Fruit fly (Drosophila melanogaster) whole organism, embryonic: ENCODE results near the gene CG17803.

ENCODE experiments used
- Atf-2 ChIP-seq: fragments of 200-800 bp; sonication (Bioruptor generic); optimal IDR thresholded peaks from 2 replicates; lab custom pipeline; 2016; ENCODE audit warnings: missing biosample characterization, missing genetic modification characterization
- Awh ChIP-seq: fragments of 200-800 bp; sonication (Bioruptor generic); IDR thresholded peaks from 2 replicates; pipeline ENCODE4, ENCODE4 v1.3.6; 2022; ENCODE audit warnings: missing biosample characterization, missing genetic modification characterization
- CG10321 ChIP-seq: fragments of 200-800 bp; sonication (Bioruptor generic); IDR thresholded peaks from 2 replicates; pipeline ENCODE4 v1.3.6; 2022; ENCODE audit warnings: missing biosample characterization, missing genetic modification characterization
- CG10462 ChIP-seq: fragments of 200-800 bp; sonication (Bioruptor generic); optimal IDR thresholded peaks from 2 replicates; lab custom pipeline; 2016; ENCODE audit warnings: missing biosample characterization, missing genetic modification characterization
- CG12071 ChIP-seq: fragments of 200-800 bp; sonication (Bioruptor generic); optimal IDR thresholded peaks from 3 replicates; lab custom pipeline; 2018; ENCODE audit warnings: missing biosample characterization, mild to moderate bottlenecking, missing genetic modification characterization
- CG12219 ChIP-seq: fragments of 200-800 bp; sonication (Bioruptor generic); optimal IDR thresholded peaks from 3 replicates; lab custom pipeline; 2018; ENCODE audit warnings: missing biosample characterization, mild to moderate bottlenecking, missing genetic modification characterization
- CG12659 ChIP-seq: fragments of 200-800 bp; sonication (Bioruptor generic); optimal IDR thresholded peaks from 3 replicates; lab custom pipeline; 2017; ENCODE audit warnings: mild to moderate bottlenecking, missing biosample characterization, missing genetic modification reagents, missing genetic modification characterization
- CG13775 ChIP-seq: fragments of 200-800 bp; sonication (Bioruptor generic); optimal IDR thresholded peaks from 3 replicates; lab custom pipeline; 2017; ENCODE audit warnings: missing biosample characterization, mild to moderate bottlenecking, missing genetic modification characterization
- CG16815 ChIP-seq: fragments of 200-800 bp; sonication (Bioruptor generic); optimal IDR thresholded peaks from 3 replicates; lab custom pipeline; 2017; ENCODE audit warnings: missing biosample characterization, mild to moderate bottlenecking, missing genetic modification characterization
- CG18476 ChIP-seq: fragments of 200-800 bp; sonication (Bioruptor generic); optimal IDR thresholded peaks from 2 replicates; lab custom pipeline; 2016; ENCODE audit warnings: missing biosample characterization, mild to moderate bottlenecking, missing genetic modification characterization
- CG3163 ChIP-seq: fragments of 200-800 bp; sonication (Bioruptor generic); optimal IDR thresholded peaks from 3 replicates; lab custom pipeline; 2016; ENCODE audit warnings: missing biosample characterization, missing genetic modification characterization
- CG34224 ChIP-seq: fragments of 200-800 bp; sonication (Bioruptor generic); IDR thresholded peaks from 3 replicates; pipeline ENCODE4 v1.3.6; 2022; ENCODE audit warnings: missing biosample characterization, missing genetic modification characterization; ENCODE audit not compliant: partially characterized antibody
- CG34376 ChIP-seq: fragments of 200-800 bp; sonication (Bioruptor generic); optimal IDR thresholded peaks from 2 replicates; lab custom pipeline; 2018; ENCODE audit warnings: missing biosample characterization, mild to moderate bottlenecking, missing genetic modification characterization
- CG34422 ChIP-seq: fragments of 200-800 bp; sonication (Bioruptor generic); IDR thresholded peaks from 3 replicates; pipeline ENCODE4 v1.3.6; 2022; ENCODE audit warnings: missing biosample characterization, missing genetic modification characterization
- CG4404 ChIP-seq: fragments of 200-800 bp; sonication (Bioruptor generic); IDR thresholded peaks from 2 replicates; pipeline ENCODE4 v1.3.6; 2022; ENCODE audit warnings: missing biosample characterization, missing genetic modification characterization
- CG6175 ChIP-seq: fragments of 200-800 bp; sonication (Bioruptor generic); IDR thresholded peaks from 3 replicates; pipeline ENCODE4 v1.3.6; 2022; ENCODE audit warnings: missing biosample characterization, missing genetic modification characterization
- CG9727 ChIP-seq: fragments of 200-800 bp; sonication (Bioruptor generic); optimal IDR thresholded peaks from 3 replicates; lab custom pipeline; 2017; ENCODE audit warnings: missing biosample characterization, mild to moderate bottlenecking, missing genetic modification characterization
- CG9932 ChIP-seq: fragments of 200-800 bp; sonication (Bioruptor generic); IDR thresholded peaks from 2 replicates; pipeline ENCODE4 v1.3.6; 2022; ENCODE audit warnings: missing biosample characterization, missing genetic modification characterization
- Drgx ChIP-seq: fragments of 200-800 bp; sonication (Bioruptor generic); IDR thresholded peaks from 2 replicates; pipeline ENCODE4 v1.3.6; 2022; ENCODE audit warnings: missing biosample characterization, missing genetic modification characterization
- Elba2 ChIP-seq: fragments of 200-800 bp; sonication (Bioruptor generic); optimal IDR thresholded peaks from 3 replicates; lab custom pipeline; 2016; ENCODE audit warnings: missing biosample characterization, missing genetic modification characterization
- Ets97D ChIP-seq: fragments of 200-800 bp; sonication (Bioruptor generic); optimal IDR thresholded peaks from 3 replicates; lab custom pipeline; 2016; ENCODE audit warnings: missing biosample characterization, missing genetic modification characterization
- MTF-1 ChIP-seq: fragments of 200-800 bp; sonication (Bioruptor generic); optimal IDR thresholded peaks from 2 replicates; lab custom pipeline; 2018; ENCODE audit warnings: missing biosample characterization, mild to moderate bottlenecking, missing genetic modification characterization, borderline replicate concordance
- NK7.1 ChIP-seq: fragments of 200-800 bp; sonication (Bioruptor generic); optimal IDR thresholded peaks from 3 replicates; lab custom pipeline; 2016; ENCODE audit warnings: missing biosample characterization, missing genetic modification characterization
- Neu2 ChIP-seq: fragments of 200-800 bp; sonication (Bioruptor generic); optimal IDR thresholded peaks from 3 replicates; lab custom pipeline; 2016; ENCODE audit warnings: missing biosample characterization, missing genetic modification characterization, borderline replicate concordance
- NfI ChIP-seq: fragments of 200-800 bp; sonication (Bioruptor generic); optimal IDR thresholded peaks from 3 replicates; lab custom pipeline; 2018; ENCODE audit warnings: missing biosample characterization, mild to moderate bottlenecking, missing genetic modification characterization, moderate library complexity
- PHDP ChIP-seq: fragments of 200-800 bp; sonication (Bioruptor generic); optimal IDR thresholded peaks from 3 replicates; lab custom pipeline; 2018; ENCODE audit warnings: missing biosample characterization, mild to moderate bottlenecking, missing genetic modification characterization, moderate library complexity
- Spps ChIP-seq: fragments of 200-800 bp; sonication (Bioruptor generic); optimal IDR thresholded peaks from 2 replicates; lab custom pipeline; 2018; ENCODE audit warnings: missing biosample characterization, mild to moderate bottlenecking, missing genetic modification characterization
- Taf1 ChIP-seq: fragments of 200-800 bp; sonication (Bioruptor generic); IDR thresholded peaks from 2 replicates; pipeline ENCODE4 v1.3.6; 2022; ENCODE audit warnings: missing biosample characterization, missing genetic modification characterization
- YL-1 ChIP-seq: fragments of 200-800 bp; sonication (Bioruptor generic); optimal IDR thresholded peaks from 3 replicates; lab custom pipeline; 2017; ENCODE audit warnings: missing biosample characterization, mild to moderate bottlenecking, missing genetic modification characterization
- ftz-f1 ChIP-seq: fragments of 200-800 bp; sonication (Bioruptor generic); optimal IDR thresholded peaks from 2 replicates; lab custom pipeline; 2016; ENCODE audit warnings: missing biosample characterization, missing genetic modification characterization
- gce ChIP-seq: fragments of 200-800 bp; sonication (Bioruptor generic); IDR thresholded peaks from 3 replicates; pipeline ENCODE4 v1.3.6; 2022; ENCODE audit warnings: missing biosample characterization, missing genetic modification characterization
- gt ChIP-seq: fragments of 200-800 bp; sonication (Bioruptor generic); IDR thresholded peaks from 2 replicates; pipeline ENCODE4 v1.3.6; 2022; ENCODE audit warnings: missing biosample characterization, missing genetic modification characterization
- hb ChIP-seq: fragments of 200-800 bp; sonication (Bioruptor generic); IDR thresholded peaks from 3 replicates; pipeline ENCODE4 v1.3.6; 2022; ENCODE audit warnings: missing biosample characterization, missing genetic modification characterization; ENCODE audit not compliant: partially characterized antibody
- kay ChIP-seq: fragments of 200-800 bp; sonication (Bioruptor generic); optimal IDR thresholded peaks from 2 replicates; lab custom pipeline; 2016; ENCODE audit warnings: missing biosample characterization, missing genetic modification characterization
- luna ChIP-seq: fragments of 200-800 bp; sonication (Bioruptor generic); optimal IDR thresholded peaks from 2 replicates; lab custom pipeline; 2016; ENCODE audit warnings: missing biosample characterization, missing genetic modification characterization
- nau ChIP-seq: fragments of 200-800 bp; sonication (Bioruptor generic); optimal IDR thresholded peaks from 3 replicates; lab custom pipeline; 2017; ENCODE audit warnings: missing biosample characterization, mild to moderate bottlenecking, missing genetic modification characterization, missing genetic modification reagents
- nerfin-2 ChIP-seq: fragments of 200-800 bp; sonication (Bioruptor generic); IDR thresholded peaks from 2 replicates; pipeline ENCODE4 v1.3.6; 2022; ENCODE audit warnings: missing biosample characterization, missing genetic modification characterization; ENCODE audit not compliant: partially characterized antibody
- nmo ChIP-seq: fragments of 200-800 bp; sonication (Bioruptor generic); optimal IDR thresholded peaks from 2 replicates; lab custom pipeline; 2018; ENCODE audit warnings: missing biosample characterization, mild to moderate bottlenecking, missing genetic modification characterization, moderate library complexity
- oc ChIP-seq: fragments of 200-800 bp; sonication (Bioruptor generic); optimal IDR thresholded peaks from 2 replicates; lab custom pipeline; 2018; ENCODE audit warnings: missing biosample characterization, mild to moderate bottlenecking, missing genetic modification characterization, moderate library complexity
- org-1 ChIP-seq: fragments of 200-800 bp; sonication (Bioruptor generic); optimal IDR thresholded peaks from 2 replicates; lab custom pipeline; 2017; ENCODE audit warnings: missing biosample characterization, missing genetic modification characterization
- pan ChIP-seq, 4 experiments: fragments of >200 bp in 3 of 4; fragments of 200-800 bp in 1 of 4; sonication (Bioruptor generic) in 1 of 4; optimal IDR thresholded peaks in 3 of 4; IDR thresholded peaks in 1 of 4; 2 replicates each; pipeline versions ENCODE4 v1.3.6 to Lab custom; 2017 to 2022; ENCODE audit warnings: missing biosample characterization in 2 of 4, missing genetic modification characterization in 2 of 4, mixed read lengths in 1 of 4
- pfk ChIP-seq: fragments of 200-800 bp; sonication (Bioruptor generic); optimal IDR thresholded peaks from 2 replicates; lab custom pipeline; 2018; ENCODE audit warnings: missing biosample characterization, mild to moderate bottlenecking, missing genetic modification characterization, moderate library complexity
- pita ChIP-seq: fragments of 200-800 bp; sonication (Bioruptor generic); optimal IDR thresholded peaks from 2 replicates; lab custom pipeline; 2017; ENCODE audit warnings: missing biosample characterization, mild to moderate bottlenecking, missing genetic modification characterization
- pros ChIP-seq: fragments of 200-800 bp; sonication (Bioruptor generic); optimal IDR thresholded peaks from 3 replicates; lab custom pipeline; 2019; ENCODE audit warnings: missing biosample characterization, mild to moderate bottlenecking, missing genetic modification characterization, moderate library complexity
- slou ChIP-seq: fragments of 200-800 bp; sonication (Bioruptor generic); optimal IDR thresholded peaks from 3 replicates; lab custom pipeline; 2016; ENCODE audit warnings: missing biosample characterization, missing genetic modification characterization
- stwl ChIP-seq: fragments of 200-800 bp; sonication (Bioruptor generic); optimal IDR thresholded peaks from 3 replicates; lab custom pipeline; 2018; ENCODE audit warnings: missing biosample characterization, mild to moderate bottlenecking, missing genetic modification characterization, moderate library complexity
- toy ChIP-seq: fragments of 200-800 bp; sonication (Bioruptor generic); IDR thresholded peaks from 2 replicates; pipeline ENCODE4 v1.3.6; 2022; ENCODE audit warnings: missing biosample characterization, missing genetic modification characterization
- unpg ChIP-seq: fragments of 200-800 bp; sonication (Bioruptor generic); optimal IDR thresholded peaks from 3 replicates; lab custom pipeline; 2018; ENCODE audit warnings: missing biosample characterization, mild to moderate bottlenecking, missing genetic modification characterization, moderate library complexity
- vfl ChIP-seq: fragments of 200-800 bp; sonication (Bioruptor generic); optimal IDR thresholded peaks from 2 replicates; lab custom pipeline; 2016; ENCODE audit warnings: missing biosample characterization, missing genetic modification characterization
- zen ChIP-seq: fragments of 200-800 bp; sonication (Bioruptor generic); optimal IDR thresholded peaks from 3 replicates; lab custom pipeline; 2018; ENCODE audit warnings: missing biosample characterization, mild to moderate bottlenecking, missing genetic modification characterization, moderate library complexity
- zfh2 ChIP-seq: fragments of 200-800 bp; sonication (Bioruptor generic); optimal IDR thresholded peaks from 2 replicates; lab custom pipeline; 2016; ENCODE audit warnings: missing biosample characterization, missing genetic modification characterization

Gene CG17803

dm6 chr3R:17809014-17809413 lies 7.7 kb upstream of the CG17803 start, which contains the start of gene Odj (continued):
- TF ChIP-seq org-1, result no peak
- TF ChIP-seq gt (GFP tag; lab: Robert Waterston, UW), result no peak
- TF ChIP-seq Awh (GFP tag; lab: Robert Waterston, UW), result no peak
- TF ChIP-seq CG10321 (GFP tag; lab: Robert Waterston, UW), result no peak
- TF ChIP-seq CG12219 (GFP tag; lab: Kevin White, UChicago), result no peak
- no peak for TF ChIP-seq luna
- TF ChIP-seq YL-1 (GFP tag; lab: Kevin White, UChicago), result peak; percentile 87
- no peak for TF ChIP-seq nau (GFP tag; lab: Kevin White, UChicago)
- peak; percentile 28 for TF ChIP-seq PHDP (tag; lab: Kevin White, UChicago)
- no peak for TF ChIP-seq CG6175 (GFP tag; lab: Robert Waterston, UW)
- TF ChIP-seq CG9932 (GFP tag; lab: Robert Waterston, UW), result peak; percentile 64
- TF ChIP-seq kay (GFP tag; lab: Kevin White, UChicago), result no peak
- TF ChIP-seq Atf-2 (GFP tag; lab: Kevin White, UChicago), result no peak
- no peak for TF ChIP-seq Spps
- TF ChIP-seq Neu2 (GFP tag; lab: Kevin White, UChicago), result no peak
- TF ChIP-seq slou (GFP tag; lab: Kevin White, UChicago), result no peak
- no peak for TF ChIP-seq pan (optimal IDR thresholded peaks at IDR 0.05; lab: Kevin White, UChicago)
- TF ChIP-seq pan (GFP tag; optimal IDR thresholded peaks at IDR 0.05 in 1 of 2, IDR thresholded peaks at IDR 0.05 in 1 of 2), result no peak
- TF ChIP-seq CG18476 (GFP tag; lab: Kevin White, UChicago), result no peak
- TF ChIP-seq pita (GFP tag; lab: Kevin White, UChicago), result no peak
- TF ChIP-seq CG9727, result no peak
- peak; percentile 35 for TF ChIP-seq zen (tag; lab: Kevin White, UChicago)
- no peak for TF ChIP-seq pfk (GFP tag; lab: Kevin White, UChicago)
- TF ChIP-seq CG12659 (GFP tag; lab: Kevin White, UChicago), result peak; percentile 63
- TF ChIP-seq CG4404 (GFP tag; lab: Robert Waterston, UW), result no peak
- TF ChIP-seq NK7.1 (GFP tag; lab: Kevin White, UChicago), result no peak
- no peak for TF ChIP-seq toy (GFP tag; lab: Robert Waterston, UW)
- no peak for TF ChIP-seq CG16815 (GFP tag; lab: Kevin White, UChicago)
- TF ChIP-seq pros (GFP tag; lab: Kevin White, UChicago), result no peak
- no peak for TF ChIP-seq zfh2 (GFP tag; lab: Kevin White, UChicago)
- TF ChIP-seq unpg, result no peak
- TF ChIP-seq nmo (GFP tag; lab: Kevin White, UChicago), result peak; percentile 41
- no peak for TF ChIP-seq CG10462 (GFP tag; lab: Kevin White, UChicago)
- TF ChIP-seq oc, result no peak
- peak; percentile 98 for TF ChIP-seq CG34224
- no peak for TF ChIP-seq ftz-f1 (GFP tag; lab: Kevin White, UChicago)
- TF ChIP-seq stwl, result peak; percentile 80
- TF ChIP-seq Elba2 (GFP tag; lab: Kevin White, UChicago), result no peak
- no peak for TF ChIP-seq CG3163 (GFP tag; lab: Kevin White, UChicago)
- peak; percentile 69; the same call in 1 of the 2 replicates for TF ChIP-seq nerfin-2 (GFP tag; lab: Robert Waterston, UW)
- TF ChIP-seq Ets97D (GFP tag; lab: Kevin White, UChicago), result peak; percentile 11
- no peak for TF ChIP-seq CG13775 (GFP tag; lab: Kevin White, UChicago)
- peak; percentile 24 for TF ChIP-seq CG34376
- no peak for TF ChIP-seq NfI (GFP tag; lab: Kevin White, UChicago)
- no peak for TF ChIP-seq Drgx (GFP tag; lab: Robert Waterston, UW)
- TF ChIP-seq MTF-1 (GFP tag; lab: Kevin White, UChicago), result no peak
- no peak for TF ChIP-seq CG12071 (GFP tag; lab: Kevin White, UChicago)
- no peak for TF ChIP-seq Taf1 (GFP tag; lab: Robert Waterston, UW)
- TF ChIP-seq hb (GFP tag; lab: Robert Waterston, UW), result peak; percentile 78
- TF ChIP-seq vfl (GFP tag; lab: Kevin White, UChicago), result no peak
- TF ChIP-seq gce (GFP tag; lab: Robert Waterston, UW), result no peak
- 0 out of 3 replicates have a peak, but pooled peaks have one; percentile 38 for TF ChIP-seq CG34422 (GFP tag; lab: Robert Waterston, UW)
